Worm (Caenorhabditis elegans) whole organism, L4/young adult: ENCODE data around the gene Y37A1A.4.

Experiments
- W03F9.2 ChIP-seq: fragments of 150-350 bp; optimal IDR thresholded peaks from 2 replicates; lab custom pipeline; 2014; ENCODE audit warnings: missing biosample characterization, missing genetic modification characterization
- dao-5 ChIP-seq: sonication (generic microtip); optimal IDR thresholded peaks from 2 replicates; lab custom pipeline; 2016; ENCODE audit warnings: missing genotype, missing genetic modification characterization, moderate library complexity, missing compliant biosample characterization
- him-1 ChIP-seq: sonication (generic microtip); optimal IDR thresholded peaks from 2 replicates; lab custom pipeline; 2016; ENCODE audit warnings: missing genotype, missing genetic modification reagents, missing genetic modification characterization, missing compliant biosample characterization

DNA sequence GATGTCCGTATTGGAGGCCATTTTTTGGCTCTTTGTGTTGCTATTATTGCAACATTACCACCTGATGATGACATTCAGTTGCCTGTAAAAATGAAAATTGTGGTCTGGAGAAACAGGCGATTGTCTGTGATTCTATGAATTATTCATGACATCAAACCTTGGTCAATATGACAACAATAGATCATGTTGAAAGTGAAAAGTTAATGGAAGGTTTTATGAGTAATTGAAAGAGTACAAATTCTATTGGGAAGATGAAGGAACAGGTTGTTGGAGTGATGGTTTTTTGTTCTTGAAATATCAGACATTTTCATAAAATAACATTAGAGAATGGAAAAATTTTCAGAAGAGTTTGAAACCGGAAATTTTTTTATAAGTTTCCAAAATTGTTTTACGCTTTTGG is 31.4 kb upstream of the Y37A1A.4 start, which contains the start of gene Y37A1A.3:
- TF ChIP-seq dao-5 (no peak), him-1 (tag; lab: Kevin White, UChicago) (no peak), W03F9.2 (no peak)
